Fruit fly (Drosophila melanogaster): ENCODE data around the gene Osi15.

Osi15 gene

DNA sequence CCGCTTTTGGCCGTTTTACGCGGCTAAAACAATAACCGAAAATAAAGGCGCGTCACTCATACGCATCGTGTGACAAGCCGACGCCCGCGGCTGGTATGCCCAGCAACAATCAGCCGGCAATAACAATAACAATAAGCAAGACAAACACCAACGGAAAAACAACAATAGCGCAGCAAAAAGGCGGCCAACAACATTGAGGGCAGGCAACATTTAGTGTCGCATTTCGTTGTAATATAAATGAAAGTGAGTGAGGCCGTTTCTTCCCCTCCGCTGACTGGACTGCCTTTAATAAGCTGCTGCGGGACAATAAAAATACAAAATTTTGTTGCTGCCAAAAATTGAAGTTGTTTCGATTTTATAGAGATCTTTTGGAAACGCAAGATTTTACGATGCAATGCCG, 4.4 kb upstream of the Osi15 start (continued):
- no peak for TF ChIP-seq Sox100B (GFP tag; optimal IDR thresholded peaks at IDR 0.05)
- no peak for TF ChIP-seq CG2202 (tag; optimal IDR thresholded peaks at IDR 0.05)
- peak; percentile 72 for TF ChIP-seq sd (tag; optimal IDR thresholded peaks at IDR 0.05)
- peak; percentile 53 for TF ChIP-seq CG11504 (tag; optimal IDR thresholded peaks at IDR 0.05)
- no peak for TF ChIP-seq kay (GFP tag; optimal IDR thresholded peaks at IDR 0.05)
- TF ChIP-seq Taf1 (GFP tag; IDR thresholded peaks at IDR 0.05): no peak
- TF ChIP-seq H15 (GFP tag; IDR thresholded peaks at IDR 0.05): no peak
- no peak for TF ChIP-seq Ada2b (GFP tag; IDR thresholded peaks at IDR 0.05)
- TF ChIP-seq CG12942 (GFP tag; optimal IDR thresholded peaks at IDR 0.05): no peak
- no peak for TF ChIP-seq CG3847 (GFP tag; IDR thresholded peaks at IDR 0.05)
- no peak for TF ChIP-seq esg (GFP tag; conservative IDR thresholded peaks at IDR 0.05)

DNA sequence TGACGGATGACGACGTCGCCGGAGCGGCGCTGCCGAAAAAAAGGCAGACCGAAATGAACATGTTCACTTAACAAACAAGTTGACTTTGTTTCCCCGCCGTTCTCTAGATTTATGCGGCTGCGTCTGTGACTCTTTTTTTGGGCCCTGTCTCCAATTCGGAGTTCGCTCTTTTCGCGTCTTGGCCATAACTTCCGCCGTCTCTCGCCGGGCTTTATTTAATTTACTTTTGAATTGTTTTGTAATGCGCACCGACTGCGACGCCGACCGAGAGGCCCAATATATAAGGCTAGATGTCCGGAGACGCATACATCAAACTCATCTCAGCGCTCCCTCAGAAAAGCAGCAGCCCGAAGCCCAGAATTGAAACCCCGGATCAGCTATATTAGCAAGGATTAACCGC, 2.8 kb upstream of the Osi15 start, which contains the start of gene Osi14:
Gene Osi14 (plus strand): TSS at position 301 of the 400 bp plus-strand sequence.
- TF ChIP-seq exex (tag; optimal IDR thresholded peaks at IDR 0.05) (no peak), chinmo (GFP tag; IDR thresholded peaks at IDR 0.05; ENCODE audit: partially characterized antibody) (0 out of 4 replicates have a peak, but pooled peaks have one; percentile 72)

DNA sequence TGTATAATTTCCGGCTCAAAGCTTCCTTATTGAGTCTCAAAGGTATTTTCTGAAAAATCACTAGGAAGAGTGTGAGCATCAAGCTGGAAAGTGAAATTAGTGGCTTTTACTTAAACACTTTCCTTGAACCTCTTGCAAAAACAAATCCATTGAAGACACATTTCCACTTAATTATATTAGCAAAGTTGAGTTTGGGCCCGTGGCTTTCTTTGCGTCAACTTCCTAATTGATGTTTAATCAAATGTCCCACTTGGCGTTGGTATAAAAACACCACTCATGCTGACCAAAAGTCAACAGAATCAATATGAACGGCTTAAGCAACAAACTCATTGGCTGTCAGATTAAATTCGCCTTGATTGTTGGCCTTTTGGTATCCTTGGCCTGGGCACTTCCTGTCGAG, 2.1 kb downstream of the Osi15 start, which contains the start of gene CG46396:
Gene CG46396 (plus strand): TSS at position 301 of the 400 bp plus-strand sequence.
- no peak for TF ChIP-seq Opbp (GFP tag; IDR thresholded peaks at IDR 0.05; ENCODE audit: partially characterized antibody)
- no peak for TF ChIP-seq crp (GFP tag; optimal IDR thresholded peaks at IDR 0.05)
- TF ChIP-seq Oli (tag; optimal IDR thresholded peaks at IDR 0.05): no peak
- TF ChIP-seq insv (GFP tag; optimal IDR thresholded peaks at IDR 0.05): no peak
- no peak for TF ChIP-seq CG11504 (tag; optimal IDR thresholded peaks at IDR 0.05)
- no peak for TF ChIP-seq Awh (GFP tag; IDR thresholded peaks at IDR 0.05)
- no peak for TF ChIP-seq C15 (GFP tag; IDR thresholded peaks at IDR 0.05)
- TF ChIP-seq Nf-YA (GFP tag; IDR thresholded peaks at IDR 0.05): no peak

DNA sequence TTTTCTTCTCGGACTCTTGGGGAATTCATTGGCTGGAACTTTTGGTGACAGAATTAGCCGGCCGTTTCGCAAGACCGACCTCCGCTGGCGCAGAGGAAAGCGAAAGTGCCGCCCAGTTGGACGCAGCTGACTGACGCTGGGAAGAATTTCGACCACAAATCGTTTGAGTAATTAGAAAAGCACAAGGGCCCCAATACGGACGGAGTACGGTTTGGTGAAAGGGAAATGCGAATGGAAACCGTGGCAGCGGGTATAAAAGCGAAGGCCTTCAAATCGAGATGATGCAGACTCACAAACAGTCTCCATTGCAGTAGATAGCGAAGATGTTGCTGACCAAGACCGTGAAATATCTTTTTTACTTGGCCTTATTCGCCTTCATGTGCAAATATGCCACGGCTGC, 3.3 kb downstream of the Osi15 start, which contains the start of gene Osi16:
Gene Osi16 (plus strand): TSS at position 301 of the 400 bp plus-strand sequence.
- TF ChIP-seq grn (GFP tag; optimal IDR thresholded peaks at IDR 0.05) (no peak), Blimp-1 (GFP tag; optimal IDR thresholded peaks at IDR 0.05) (peak; percentile 31), usp (GFP tag; optimal IDR thresholded peaks at IDR 0.05) (no peak), HmgD (GFP tag; optimal IDR thresholded peaks at IDR 0.05) (no peak), hb (GFP tag; IDR thresholded peaks at IDR 0.05; ENCODE audit: partially characterized antibody) (0 out of 3 replicates have a peak, but pooled peaks have one; percentile 28), seq (GFP tag; IDR thresholded peaks at IDR 0.05) (no peak), CG6654 (GFP tag; optimal IDR thresholded peaks at IDR 0.05) (no peak), CG31441 (GFP tag; IDR thresholded peaks at IDR 0.05) (no peak), CG15601 (tag; optimal IDR thresholded peaks at IDR 0.05) (no peak), jigr1 (GFP tag; IDR thresholded peaks at IDR 0.05) (no peak), tx (GFP tag; optimal IDR thresholded peaks at IDR 0.05) (no peak)

DNA sequence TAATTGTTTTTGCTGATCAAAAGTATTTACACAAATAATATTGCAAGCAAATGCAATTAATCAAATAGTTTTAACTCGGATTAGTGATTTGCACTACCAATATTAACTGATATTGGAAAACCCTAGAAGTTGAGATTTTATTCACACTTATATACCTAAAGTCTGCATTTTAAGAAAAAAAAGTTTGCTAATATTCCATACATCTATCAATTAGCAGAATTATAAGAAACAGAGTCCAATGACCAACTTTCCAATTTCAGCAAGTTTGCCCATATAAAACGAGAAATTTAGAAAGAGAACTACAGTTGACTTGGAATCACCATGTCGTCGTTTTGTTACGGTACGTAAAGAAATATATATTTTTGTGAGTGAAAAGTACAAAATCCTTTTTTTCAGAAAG, 5.0 kb downstream of the Osi15 start, which contains the start of gene CG46026:
Gene CG46026 (plus strand): TSS at position 301 of the 400 bp plus-strand sequence.
- TF ChIP-seq CG15696 (tag; optimal IDR thresholded peaks at IDR 0.05): no peak
- no peak for TF ChIP-seq bigmax (GFP tag; optimal IDR thresholded peaks at IDR 0.05)
